Worm (Caenorhabditis elegans): ENCODE results near the gene K07C11.7.

DNA sequence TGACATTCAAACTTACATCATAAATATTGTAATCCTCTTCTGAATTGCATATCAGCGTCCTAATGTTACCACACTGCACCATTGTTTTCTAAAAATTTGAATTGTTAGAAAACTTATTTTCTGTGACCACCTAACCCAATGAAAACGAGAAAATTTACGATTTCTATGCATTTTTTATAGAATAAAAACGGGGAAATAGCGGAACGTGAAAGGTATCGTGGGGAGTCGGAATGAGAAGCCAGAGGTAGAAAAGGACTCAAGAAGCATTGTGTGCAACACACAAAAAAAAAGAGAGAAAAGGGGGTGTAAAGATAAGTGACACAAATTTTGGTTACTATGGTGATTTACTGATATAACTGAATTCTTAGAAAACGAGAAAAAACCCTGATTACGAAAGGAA is 36.4 kb upstream of the K07C11.7 start, which contains the start of gene C16D9.6:
- no peak for TF ChIP-seq W03F9.2 (tag; optimal IDR thresholded peaks at IDR 0.05)
- no peak for TF ChIP-seq him-1 (tag; optimal IDR thresholded peaks at IDR 0.05)
